Fruit fly (Drosophila melanogaster) whole organism, embryonic: ENCODE measurements around the gene CG17633.

ENCODE experiments used
- CG10654 ChIP-seq: fragments of 200-800 bp; sonication (Bioruptor generic); optimal IDR thresholded peaks from 2 replicates; lab custom pipeline; 2016; ENCODE audit warnings: missing biosample characterization, missing genetic modification characterization
- CG10959 ChIP-seq: fragments of 200-800 bp; sonication (Bioruptor generic); IDR thresholded peaks from 2 replicates; pipeline ENCODE4 v1.3.6; 2022; ENCODE audit warnings: missing biosample characterization, missing genetic modification characterization
- CG12219 ChIP-seq: fragments of 200-800 bp; sonication (Bioruptor generic); optimal IDR thresholded peaks from 3 replicates; lab custom pipeline; 2018; ENCODE audit warnings: missing biosample characterization, mild to moderate bottlenecking, missing genetic modification characterization
- CG14014 ChIP-seq: fragments of 200-800 bp; sonication (Bioruptor generic); IDR thresholded peaks from 2 replicates; pipeline ENCODE4 v1.3.6; 2022; ENCODE audit warnings: missing biosample characterization, missing genetic modification characterization
- CG15514 ChIP-seq: fragments of 200-800 bp; sonication (Bioruptor generic); optimal IDR thresholded peaks from 3 replicates; lab custom pipeline; 2017; ENCODE audit warnings: missing biosample characterization, missing genetic modification characterization, mild to moderate bottlenecking, moderate library complexity, missing genetic modification reagents
- CG16815 ChIP-seq: fragments of 200-800 bp; sonication (Bioruptor generic); optimal IDR thresholded peaks from 3 replicates; lab custom pipeline; 2017; ENCODE audit warnings: missing biosample characterization, mild to moderate bottlenecking, missing genetic modification characterization
- CG17361 ChIP-seq: fragments of 200-800 bp; sonication (Bioruptor generic); IDR thresholded peaks from 3 replicates; pipeline ENCODE4 v1.3.6; 2022; ENCODE audit warnings: missing biosample characterization, missing genetic modification characterization
- CG18262 ChIP-seq: fragments of 200-800 bp; optimal IDR thresholded peaks from 3 replicates; lab custom pipeline; 2019; ENCODE audit warnings: missing biosample characterization, mild to moderate bottlenecking, missing genetic modification characterization, moderate library complexity
- CG42726 ChIP-seq: fragments of 200-800 bp; sonication (Bioruptor generic); IDR thresholded peaks from 2 replicates; pipeline ENCODE4 v1.3.6; 2022; ENCODE audit warnings: missing biosample characterization, missing genetic modification characterization; ENCODE audit not compliant: partially characterized antibody
- CG4404 ChIP-seq: fragments of 200-800 bp; sonication (Bioruptor generic); IDR thresholded peaks from 2 replicates; pipeline ENCODE4 v1.3.6; 2022; ENCODE audit warnings: missing biosample characterization, missing genetic modification characterization
- CG5953 ChIP-seq: fragments of 200-800 bp; sonication (Bioruptor generic); IDR thresholded peaks from 2 replicates; pipeline ENCODE4 v1.3.6; 2022; ENCODE audit warnings: missing biosample characterization, missing genetic modification characterization
- CG7372 ChIP-seq: fragments of 200-800 bp; sonication (Bioruptor generic); IDR thresholded peaks from 2 replicates; pipeline ENCODE4 v1.3.6; 2022; ENCODE audit warnings: missing biosample characterization, missing genetic modification characterization
- CG8944 ChIP-seq: fragments of 200-800 bp; sonication (Bioruptor generic); optimal IDR thresholded peaks from 3 replicates; lab custom pipeline; 2016; ENCODE audit warnings: missing biosample characterization, missing genetic modification characterization
- Ets65A ChIP-seq: fragments of 200-800 bp; sonication (Bioruptor generic); peaks from one replicate; lab custom pipeline; 2016; ENCODE audit warnings: missing biosample characterization, missing genetic modification characterization
- Fer2 ChIP-seq: fragments of 200-800 bp; sonication (Bioruptor generic); optimal IDR thresholded peaks from 2 replicates; lab custom pipeline; 2018; ENCODE audit warnings: missing biosample characterization, mild to moderate bottlenecking, missing genetic modification characterization, moderate library complexity
- Lim3 ChIP-seq: fragments of 200-800 bp; sonication (Bioruptor generic); IDR thresholded peaks from 2 replicates; pipeline ENCODE4 v1.3.6; 2022; ENCODE audit warnings: missing biosample characterization, missing genetic modification characterization
- Lpt ChIP-seq: fragments of >200 bp; optimal IDR thresholded peaks from 2 replicates; lab custom pipeline; 2018; ENCODE audit warnings: missing biosample characterization, missing genetic modification characterization
- Mad ChIP-seq: fragments of 200-800 bp; sonication (Bioruptor generic); optimal IDR thresholded peaks from 2 replicates; lab custom pipeline; 2016; ENCODE audit warnings: missing biosample characterization, missing genetic modification characterization
- Mrtf ChIP-seq: fragments of 200-800 bp; sonication (Bioruptor generic); IDR thresholded peaks from 3 replicates; pipeline ENCODE4 v1.3.6; 2022; ENCODE audit warnings: missing biosample characterization, missing genetic modification characterization
- NC2β ChIP-seq: fragments of 200-800 bp; sonication (Bioruptor generic); optimal IDR thresholded peaks from 2 replicates; lab custom pipeline; 2016; ENCODE audit warnings: missing biosample characterization, missing genetic modification characterization
- Sry-β ChIP-seq: fragments of 200-800 bp; sonication (Bioruptor generic); optimal IDR thresholded peaks from 2 replicates; lab custom pipeline; 2018; ENCODE audit warnings: missing biosample characterization, mild to moderate bottlenecking, missing genetic modification characterization, moderate library complexity
- Stat92E ChIP-seq, 3 experiments: fragments of >200 bp in 2 of 3; fragments of 200-800 bp in 1 of 3; sonication (Bioruptor generic) in 1 of 3; optimal IDR thresholded peaks; 2 replicates each; lab custom pipeline; 2017 to 2019; ENCODE audit warnings: missing biosample characterization in 3 of 3, missing genetic modification characterization in 3 of 3, mild to moderate bottlenecking in 1 of 3, moderate library complexity in 1 of 3
- TFAM ChIP-seq: fragments of 200-800 bp; sonication (Bioruptor generic); optimal IDR thresholded peaks from 2 replicates; lab custom pipeline; 2017; ENCODE audit warnings: missing biosample characterization, missing genetic modification characterization, inconsistent platforms
- Taf1 ChIP-seq: fragments of 200-800 bp; sonication (Bioruptor generic); IDR thresholded peaks from 2 replicates; pipeline ENCODE4 v1.3.6; 2022; ENCODE audit warnings: missing biosample characterization, missing genetic modification characterization
- Usf ChIP-seq: fragments of 200-800 bp; sonication (Bioruptor generic); optimal IDR thresholded peaks from 2 replicates; lab custom pipeline; 2017; ENCODE audit warnings: missing genotype, missing biosample characterization, missing genetic modification characterization
- ap ChIP-seq: fragments of 200-800 bp; sonication (Bioruptor generic); IDR thresholded peaks from 2 replicates; pipeline ENCODE4 v1.3.6; 2022; ENCODE audit warnings: missing biosample characterization, missing genetic modification characterization
- az2 ChIP-seq: fragments of 200-800 bp; sonication (Bioruptor generic); optimal IDR thresholded peaks from 3 replicates; lab custom pipeline; 2016; ENCODE audit warnings: missing biosample characterization, missing genetic modification characterization
- caup ChIP-seq: fragments of 200-800 bp; sonication (Bioruptor generic); optimal IDR thresholded peaks from 3 replicates; lab custom pipeline; 2017; ENCODE audit warnings: missing biosample characterization, mild to moderate bottlenecking, missing genetic modification characterization, moderate library complexity; ENCODE audit not compliant: severe bottlenecking
- chm ChIP-seq: fragments of 200-800 bp; sonication (Bioruptor generic); IDR thresholded peaks from 2 replicates; pipeline ENCODE4 v1.3.6; 2022; ENCODE audit warnings: missing biosample characterization, missing genetic modification characterization
- ci ChIP-seq: fragments of 200-800 bp; sonication (Bioruptor generic); IDR thresholded peaks from 3 replicates; pipeline ENCODE4 v1.3.6; 2022; ENCODE audit warnings: missing biosample characterization, missing genetic modification characterization
- dan ChIP-seq: fragments of 200-800 bp; sonication (Bioruptor generic); IDR thresholded peaks from 2 replicates; pipeline ENCODE4 v1.3.6; 2022; ENCODE audit warnings: missing biosample characterization, missing genetic modification characterization
- dati ChIP-seq: fragments of 200-800 bp; sonication (Bioruptor generic); IDR thresholded peaks from 2 replicates; pipeline ENCODE4 v1.3.6; 2022; ENCODE audit warnings: missing biosample characterization, missing genetic modification characterization
- dmrt99B ChIP-seq: fragments of 200-800 bp; sonication (Bioruptor generic); optimal IDR thresholded peaks from 2 replicates; lab custom pipeline; 2018; ENCODE audit warnings: missing biosample characterization, mild to moderate bottlenecking, missing genetic modification characterization, moderate library complexity
- ems ChIP-seq: fragments of 200-800 bp; sonication (Bioruptor generic); optimal IDR thresholded peaks from 3 replicates; lab custom pipeline; 2016; ENCODE audit warnings: missing biosample characterization, missing genetic modification characterization
- en ChIP-seq: fragments of 200-800 bp; sonication (Bioruptor generic); optimal IDR thresholded peaks from 2 replicates; lab custom pipeline; 2016; ENCODE audit warnings: missing biosample characterization, missing genetic modification characterization
- eve ChIP-seq, 2 experiments: fragments of >200 bp; optimal IDR thresholded peaks; 2 replicates each; lab custom pipeline; 2017; ENCODE audit warnings: missing biosample characterization in 2 of 2, missing genetic modification characterization in 2 of 2
- grn ChIP-seq: fragments of 200-800 bp; sonication (Bioruptor generic); optimal IDR thresholded peaks from 3 replicates; lab custom pipeline; 2017; ENCODE audit warnings: missing biosample characterization, missing genetic modification characterization
- lab ChIP-seq: fragments of 200-800 bp; sonication (Bioruptor generic); optimal IDR thresholded peaks from 3 replicates; lab custom pipeline; 2017; ENCODE audit warnings: missing biosample characterization, missing genetic modification characterization, mild to moderate bottlenecking, moderate library complexity, missing genetic modification reagents
- mirr ChIP-seq: fragments of 200-800 bp; sonication (Bioruptor generic); optimal IDR thresholded peaks from 3 replicates; lab custom pipeline; 2018; ENCODE audit warnings: missing biosample characterization, mild to moderate bottlenecking, missing genetic modification characterization
- nom ChIP-seq: fragments of 200-800 bp; sonication (Bioruptor generic); optimal IDR thresholded peaks from 2 replicates; lab custom pipeline; 2017; ENCODE audit warnings: missing biosample characterization, missing genetic modification characterization, mild to moderate bottlenecking, moderate library complexity, missing genetic modification reagents
- org-1 ChIP-seq: fragments of 200-800 bp; sonication (Bioruptor generic); optimal IDR thresholded peaks from 2 replicates; lab custom pipeline; 2017; ENCODE audit warnings: missing biosample characterization, missing genetic modification characterization
- pan ChIP-seq, 4 experiments: fragments of >200 bp in 3 of 4; fragments of 200-800 bp in 1 of 4; sonication (Bioruptor generic) in 1 of 4; optimal IDR thresholded peaks in 3 of 4; IDR thresholded peaks in 1 of 4; 2 replicates each; pipeline versions ENCODE4 v1.3.6 to Lab custom; 2017 to 2022; ENCODE audit warnings: missing biosample characterization in 2 of 4, missing genetic modification characterization in 2 of 4, mixed read lengths in 1 of 4
- peb ChIP-seq: fragments of 200-800 bp; sonication (Bioruptor generic); IDR thresholded peaks from 2 replicates; pipeline ENCODE4 v1.3.6; 2022; ENCODE audit warnings: missing biosample characterization, missing genetic modification characterization
- pho ChIP-seq: fragments of 200-800 bp; sonication (Bioruptor generic); optimal IDR thresholded peaks from 2 replicates; lab custom pipeline; 2016; ENCODE audit warnings: missing biosample characterization, missing genetic modification characterization
- pnt ChIP-seq: fragments of 200-800 bp; sonication (Bioruptor generic); optimal IDR thresholded peaks from 3 replicates; lab custom pipeline; 2016; ENCODE audit warnings: missing biosample characterization, missing genetic modification characterization
- sim ChIP-seq: fragments of 200-800 bp; sonication (Bioruptor generic); IDR thresholded peaks from 2 replicates; pipeline ENCODE4 v1.3.6; 2022; ENCODE audit warnings: missing biosample characterization, missing genetic modification characterization
- vfl ChIP-seq: fragments of 200-800 bp; sonication (Bioruptor generic); optimal IDR thresholded peaks from 2 replicates; lab custom pipeline; 2016; ENCODE audit warnings: missing biosample characterization, missing genetic modification characterization
- wek ChIP-seq: fragments of 200-800 bp; sonication (Bioruptor generic); optimal IDR thresholded peaks from 3 replicates; lab custom pipeline; 2018; ENCODE audit warnings: missing biosample characterization, mild to moderate bottlenecking, missing genetic modification characterization, moderate library complexity

Gene CG17633

dm6 chr2L:9757990-9758814 is 10.7 kb upstream of the CG17633 start, which contains the start of gene zf30C (continued):
- TF ChIP-seq CG5953 (peak; percentile 35; the same call in 1 of the 2 replicates), Ets65A (GFP tag; lab: Kevin White, UChicago) (peak; percentile 98), eve (GFP tag; optimal IDR thresholded peaks at IDR 0.05; lab: Kevin White, UChicago) (no peak), CG17361 (GFP tag; lab: Robert Waterston, UW) (peak; percentile 77), vfl (peak; percentile 85), chm (GFP tag; lab: Robert Waterston, UW) (peak; percentile 90), grn (GFP tag; lab: Kevin White, UChicago) (peak; percentile 12), Usf (peak; percentile 61), CG4404 (peak; percentile 80), Taf1 (GFP tag; lab: Robert Waterston, UW) (peak; percentile 64), CG15514 (GFP tag; lab: Kevin White, UChicago) (peak; percentile 100), ci (GFP tag; lab: Robert Waterston, UW) (peak; percentile 95), CG12219 (GFP tag; lab: Kevin White, UChicago) (peak; percentile 48), Fer2 (tag; lab: Kevin White, UChicago) (peak; percentile 59), CG8944 (peak; percentile 94), lab (GFP tag; lab: Kevin White, UChicago) (peak; percentile 85), az2 (peak; percentile 90), sim (GFP tag; lab: Robert Waterston, UW) (no peak), dati (peak; percentile 55; the same call in 1 of the 2 replicates), nom (GFP tag; lab: Kevin White, UChicago) (peak; percentile 8), ap (GFP tag; lab: Robert Waterston, UW) (peak; percentile 68), Sry-β (GFP tag; lab: Kevin White, UChicago) (peak; percentile 28), org-1 (GFP tag; lab: Kevin White, UChicago) (peak; percentile 42), TFAM (no peak), NC2β (GFP tag; lab: Kevin White, UChicago) (peak; percentile 87), Lpt (GFP tag; lab: Kevin White, UChicago) (no peak), CG14014 (GFP tag; lab: Robert Waterston, UW) (peak; percentile 84), CG10959 (GFP tag; lab: Robert Waterston, UW) (peak; percentile 54; the same call in 1 of the 2 replicates), CG18262 (tag; lab: Kevin White, UChicago) (peak; percentile 70), pan (optimal IDR thresholded peaks at IDR 0.05; lab: Kevin White, UChicago) (no peak), pan (GFP tag; optimal IDR thresholded peaks at IDR 0.05 in 1 of 2, IDR thresholded peaks at IDR 0.05 in 1 of 2) (peak in 1 of 2 experiments; percentile 87), Mad (GFP tag; lab: Kevin White, UChicago) (peak; percentile 88), Mrtf (GFP tag; lab: Robert Waterston, UW) (peak; percentile 84), CG7372 (GFP tag; lab: Robert Waterston, UW) (no peak), CG42726 (peak; percentile 57; the same call in 1 of the 2 replicates), pho (GFP tag; lab: Kevin White, UChicago) (peak; percentile 88), dan (GFP tag; lab: Robert Waterston, UW) (peak; percentile 61), ems (GFP tag; lab: Kevin White, UChicago) (peak; percentile 89), en (GFP tag; lab: Kevin White, UChicago) (peak; percentile 74), mirr (GFP tag; lab: Kevin White, UChicago) (peak; percentile 37), dmrt99B (tag; lab: Kevin White, UChicago) (peak; percentile 71), pnt (GFP tag; lab: Kevin White, UChicago) (peak; percentile 90), wek (GFP tag; lab: Kevin White, UChicago) (no peak), Lim3 (no peak), Stat92E (GFP tag; optimal IDR thresholded peaks at IDR 0.05; lab: Kevin White, UChicago) (peak in 1 of 3 experiments; percentile 33), caup (GFP tag; lab: Kevin White, UChicago) (peak; percentile 80), CG10654 (GFP tag; lab: Kevin White, UChicago) (peak; percentile 72), CG16815 (peak; percentile 76), peb (peak; percentile 52; the same call in 1 of the 2 replicates)
